Fruit fly (Drosophila melanogaster): ENCODE measurements around the gene hep.

The hep gene

DNA sequence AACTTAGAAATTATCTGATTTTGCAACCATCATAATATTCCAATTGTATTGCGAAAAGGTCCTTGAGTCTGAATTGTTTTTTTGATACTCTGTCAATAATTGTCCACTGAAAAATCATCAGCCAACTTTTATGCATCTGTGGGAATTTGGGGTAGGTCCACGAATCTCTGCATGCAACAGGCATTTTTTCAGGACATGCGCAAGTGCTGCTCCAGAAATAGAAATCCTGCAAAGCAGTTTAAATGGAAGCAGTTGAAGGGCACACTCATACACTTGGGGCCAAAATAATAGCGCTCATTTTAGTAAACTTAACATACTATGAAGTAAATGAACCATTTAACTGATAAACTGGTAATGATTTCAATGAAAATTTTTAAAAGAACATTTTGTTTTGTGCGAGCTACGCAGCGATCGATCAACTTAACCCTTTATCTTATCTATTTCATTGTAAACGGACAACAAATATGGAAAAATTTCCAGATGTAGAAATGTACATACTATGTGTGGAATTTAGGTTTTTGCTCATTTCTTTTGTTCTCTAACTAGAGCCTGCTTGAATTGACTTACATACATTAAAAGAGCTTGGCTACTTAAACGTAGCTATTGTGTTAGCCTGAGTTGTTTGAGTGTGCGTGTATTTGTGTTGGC, 40.1 kb upstream of the hep start (continued):
- TF ChIP-seq CG10979 (tag; optimal IDR thresholded peaks at IDR 0.05) (peak; percentile 81), Meics (GFP tag; optimal IDR thresholded peaks at IDR 0.05) (peak; percentile 81), Atf3 (GFP tag; optimal IDR thresholded peaks at IDR 0.05) (peak; percentile 24), Mrtf (GFP tag; IDR thresholded peaks at IDR 0.05) (no peak), CG2202 (tag; optimal IDR thresholded peaks at IDR 0.05) (peak; percentile 41), wek (GFP tag; optimal IDR thresholded peaks at IDR 0.05) (no peak), ato (GFP tag; IDR thresholded peaks at IDR 0.05; ENCODE audit: partially characterized antibody) (no peak), NC2α (GFP tag; optimal IDR thresholded peaks at IDR 0.05) (no peak), H15 (GFP tag; IDR thresholded peaks at IDR 0.05) (no peak), Side (GFP tag; optimal IDR thresholded peaks at IDR 0.05) (peak; percentile 40), gfzf (GFP tag; optimal IDR thresholded peaks at IDR 0.05) (no peak), CG14710 (tag; optimal IDR thresholded peaks at IDR 0.05) (peak; percentile 76), CG30403 (GFP tag; optimal IDR thresholded peaks at IDR 0.05) (peak; percentile 72), ken (GFP tag; IDR thresholded peaks at IDR 0.05) (peak; percentile 66; the same call in 1 of the 3 replicates), Hr78 (GFP tag; optimal IDR thresholded peaks at IDR 0.05) (peak in 1 of 2 experiments; percentile 31), CG8281 (tag; optimal IDR thresholded peaks at IDR 0.05) (peak; percentile 52), ttk (GFP tag; IDR thresholded peaks at IDR 0.05) (no peak), HmgD (GFP tag; optimal IDR thresholded peaks at IDR 0.05) (peak; percentile 36), Atf-2 (GFP tag; optimal IDR thresholded peaks at IDR 0.05) (peak; percentile 77), CG4617 (GFP tag; optimal IDR thresholded peaks at IDR 0.05; ENCODE audit: borderline replicate concordance) (peak; percentile 20), Poxn (GFP tag; IDR thresholded peaks at IDR 0.05) (no peak), chif (GFP tag; optimal IDR thresholded peaks at IDR 0.05) (peak; percentile 63 to 67), Antp (GFP tag; optimal IDR thresholded peaks at IDR 0.05) (peak; percentile 63), slou (GFP tag; optimal IDR thresholded peaks at IDR 0.05) (no peak), Sry-δ (GFP tag; optimal IDR thresholded peaks at IDR 0.05) (peak; percentile 2), CG1233 (GFP tag; optimal IDR thresholded peaks at IDR 0.05) (peak; percentile 77), CG17568 (GFP tag; optimal IDR thresholded peaks at IDR 0.05) (peak; percentile 45), CG4404 (GFP tag; IDR thresholded peaks at IDR 0.05) (no peak), Dad (GFP tag; optimal IDR thresholded peaks at IDR 0.05) (peak; percentile 48), CG1529 (GFP tag; optimal IDR thresholded peaks at IDR 0.05) (peak; percentile 73), CG17802 (tag; optimal IDR thresholded peaks at IDR 0.05) (peak; percentile 12), cwo (GFP tag; optimal IDR thresholded peaks at IDR 0.05) (peak; percentile 52), vvl (GFP tag; IDR thresholded peaks at IDR 0.05) (0 out of 2 replicates have a peak, but pooled peaks have one; percentile 15), Ptx1 (GFP tag; IDR thresholded peaks at IDR 0.05) (peak; percentile 56), Stat92E (GFP tag; optimal IDR thresholded peaks at IDR 0.05) (peak in 1 of 3 experiments; percentile 11), mam (GFP tag; optimal IDR thresholded peaks at IDR 0.05) (peak; percentile 57), E2f2 (GFP tag; IDR thresholded peaks at IDR 0.05) (0 out of 2 replicates have a peak, but pooled peaks have one; percentile 7), CG42726 (GFP tag; IDR thresholded peaks at IDR 0.05; ENCODE audit: partially characterized antibody) (no peak), CG11695 (GFP tag; IDR thresholded peaks at IDR 0.05) (peak; percentile 45; the same call in 1 of the 3 replicates), CG2116 (GFP tag; optimal IDR thresholded peaks at IDR 0.05) (peak; percentile 17), CG3065 (GFP tag; optimal IDR thresholded peaks at IDR 0.05) (no peak), Fer3 (tag; optimal IDR thresholded peaks at IDR 0.05) (peak; percentile 58), esg (GFP tag; conservative IDR thresholded peaks at IDR 0.05) (peak; percentile 48), gcm (GFP tag; optimal IDR thresholded peaks at IDR 0.05) (peak; percentile 70), CG7357 (GFP tag; IDR thresholded peaks at IDR 0.05) (no peak), CG14050 (GFP tag; IDR thresholded peaks at IDR 0.05) (peak; percentile 28; the same call in 1 of the 3 replicates), CrebB (tag; optimal IDR thresholded peaks at IDR 0.05) (peak; percentile 16), CG17385 (GFP tag; optimal IDR thresholded peaks at IDR 0.05) (peak; percentile 73), kah (GFP tag; optimal IDR thresholded peaks at IDR 0.05) (peak; percentile 55)

Data from whole organism, embryonic.